Worm (Caenorhabditis elegans) whole organism, L3 larva: Measurements from ENCODE around the gene bca-1.

ENCODE experiments used
- ama-1 ChIP-seq: fragments of 150-350 bp; optimal IDR thresholded peaks from 2 replicates; lab custom pipeline; 2018
- ceh-9 ChIP-seq: sonication (generic microtip); optimal IDR thresholded peaks from 2 replicates; lab custom pipeline; 2018; ENCODE audit warnings: missing biosample characterization, missing genetic modification characterization
- lin-39 ChIP-seq: fragments of 150-350 bp; optimal IDR thresholded peaks from 2 replicates; lab custom pipeline; 2018; ENCODE audit warnings: missing biosample characterization, missing genetic modification reagents, missing genetic modification characterization
- nhr-237 ChIP-seq: fragments of 150-350 bp; optimal IDR thresholded peaks from 2 replicates; lab custom pipeline; 2014; ENCODE audit warnings: missing biosample characterization, missing genetic modification characterization
- nhr-76 ChIP-seq: fragments of 150-350 bp; sonication (generic microtip); optimal IDR thresholded peaks from 5 replicates; lab custom pipeline; 2014; ENCODE audit warnings: missing biosample characterization, missing genetic modification characterization
- snpc-4 ChIP-seq: fragments of 150-350 bp; optimal IDR thresholded peaks from 2 replicates; lab custom pipeline; 2014; ENCODE audit warnings: missing biosample characterization, missing genetic modification characterization
- tbx-2 ChIP-seq: sonication (generic microtip); optimal IDR thresholded peaks from 2 replicates; lab custom pipeline; 2016; ENCODE audit warnings: mild to moderate bottlenecking, missing genetic modification characterization, missing compliant biosample characterization
- unc-62 ChIP-seq: fragments of 150-350 bp; sonication (generic microtip); optimal IDR thresholded peaks from 4 replicates; lab custom pipeline; 2014; ENCODE audit warnings: missing biosample characterization, missing genetic modification reagents, missing genetic modification characterization
- ztf-11 ChIP-seq: fragments of 150-350 bp; optimal IDR thresholded peaks from 2 replicates; lab custom pipeline; 2014; ENCODE audit warnings: missing biosample characterization, missing genetic modification characterization
- ztf-4 ChIP-seq: fragments of 150-350 bp; optimal IDR thresholded peaks from 2 replicates; lab custom pipeline; 2014; ENCODE audit warnings: missing biosample characterization, missing genetic modification characterization

ce11 chrX:6167376-6167775 lies 37.2 kb downstream of the bca-1 start:
- TF ChIP-seq nhr-237 (tag; lab: Kevin White, UChicago) (no peak), lin-39 (tag; lab: Kevin White, UChicago) (no peak), ztf-11 (tag; lab: Kevin White, UChicago) (no peak), unc-62 (GFP tag; lab: Kevin White, UChicago) (no peak), ama-1 (lab: Kevin White, UChicago) (no peak), ceh-9 (tag; lab: Kevin White, UChicago) (no peak), snpc-4 (no peak), tbx-2 (tag; lab: Kevin White, UChicago) (no peak), nhr-76 (no peak), ztf-4 (tag; lab: Kevin White, UChicago) (no peak)
